Worm (Caenorhabditis elegans) whole organism, young adult: ENCODE measurements around the gene C56C10.6.

ENCODE experiments used
- C17E4.6 ChIP-seq: fragments of 200-800 bp; sonication (Bioruptor generic); IDR thresholded peaks from 2 replicates; pipeline ENCODE4 v1.3.6; 2022; ENCODE audit warnings: missing genetic modification reagents, missing genetic modification characterization, missing compliant biosample characterization
- D2030.7 ChIP-seq: fragments of 200-800 bp; sonication (Bioruptor generic); IDR thresholded peaks from 2 replicates; pipeline ENCODE4 v1.3.6; 2022; ENCODE audit warnings: missing genetic modification reagents, missing genetic modification characterization, missing compliant biosample characterization
- F57A8.1 ChIP-seq: fragments of 200-800 bp; sonication (Bioruptor generic); optimal IDR thresholded peaks from 2 replicates; lab custom pipeline; 2018; ENCODE audit warnings: mild to moderate bottlenecking, missing genetic modification characterization, moderate library complexity, missing compliant biosample characterization
- Y79H2A.3 ChIP-seq: fragments of 200-800 bp; sonication (Bioruptor generic); conservative IDR thresholded peaks from 2 replicates; pipeline ENCODE4 v1.3.6; 2022; ENCODE audit warnings: missing genetic modification reagents, missing genetic modification characterization, missing compliant biosample characterization
- ZK185.1 ChIP-seq: sonication (generic microtip); optimal IDR thresholded peaks from 2 replicates; lab custom pipeline; 2016; ENCODE audit warnings: mild to moderate bottlenecking, missing genetic modification characterization, missing compliant biosample characterization; ENCODE audit not compliant: poor library complexity, severe bottlenecking
- ama-1 ChIP-seq, 3 experiments: fragments of 150-350 bp in 1 of 3; sonication (generic microtip) in 2 of 3; optimal IDR thresholded peaks; 2 replicates each; lab custom pipeline; 2014 to 2018; ENCODE audit warnings: missing biosample characterization in 2 of 3, missing genetic modification characterization in 2 of 3, missing genetic modification reagents in 2 of 3
- attf-5 ChIP-seq: fragments of 200-800 bp; sonication (Bioruptor generic); optimal IDR thresholded peaks from 2 replicates; lab custom pipeline; 2018; ENCODE audit warnings: mild to moderate bottlenecking, missing genetic modification characterization, missing compliant biosample characterization
- bed-2 ChIP-seq: fragments of 200-800 bp; sonication (Bioruptor generic); IDR thresholded peaks from 2 replicates; pipeline ENCODE4 v1.3.6; 2022; ENCODE audit warnings: missing genetic modification reagents, missing genetic modification characterization, missing compliant biosample characterization
- cebp-1 ChIP-seq, 2 experiments: fragments of 200-800 bp in 1 of 2; sonication (Bioruptor generic) in 1 of 2; sonication (generic microtip) in 1 of 2; IDR thresholded peaks in 1 of 2; optimal IDR thresholded peaks in 1 of 2; 2 replicates each; pipeline versions ENCODE4 v1.3.6 to Lab custom; 2017 to 2022; ENCODE audit warnings: missing compliant biosample characterization in 2 of 2, missing genetic modification characterization in 2 of 2, mild to moderate bottlenecking in 1 of 2, missing genetic modification reagents in 1 of 2, moderate library complexity in 1 of 2
- ceh-100 ChIP-seq: fragments of 200-800 bp; sonication (Bioruptor generic); IDR thresholded peaks from 2 replicates; pipeline ENCODE4 v1.3.6; 2022; ENCODE audit warnings: missing genetic modification reagents, missing genetic modification characterization, missing compliant biosample characterization
- ceh-40 ChIP-seq: fragments of 200-800 bp; sonication (Bioruptor generic); IDR thresholded peaks from 2 replicates; pipeline ENCODE4 v1.3.6; 2022; ENCODE audit warnings: missing genetic modification characterization, missing compliant biosample characterization
- ceh-58 ChIP-seq: fragments of 200-800 bp; sonication (Bioruptor generic); IDR thresholded peaks from 2 replicates; pipeline ENCODE4 v1.3.6; 2022; ENCODE audit warnings: missing genetic modification characterization, missing compliant biosample characterization
- ceh-91 ChIP-seq: fragments of 200-800 bp; sonication (Bioruptor generic); IDR thresholded peaks from 2 replicates; pipeline ENCODE4 v1.3.6; 2022; ENCODE audit warnings: missing genetic modification reagents, missing genetic modification characterization, missing compliant biosample characterization
- die-1 ChIP-seq: sonication (generic microtip); optimal IDR thresholded peaks from 2 replicates; lab custom pipeline; 2016; ENCODE audit warnings: missing genotype, mild to moderate bottlenecking, missing genetic modification characterization, missing compliant biosample characterization
- efl-1 ChIP-seq: fragments of 150-350 bp; optimal IDR thresholded peaks from 2 replicates; lab custom pipeline; 2014; ENCODE audit warnings: missing biosample characterization, missing genetic modification reagents, missing genetic modification characterization
- egl-44 ChIP-seq: fragments of 200-800 bp; sonication (Bioruptor generic); IDR thresholded peaks from 2 replicates; pipeline ENCODE4 v1.3.6; 2022; ENCODE audit warnings: missing genetic modification reagents, missing genetic modification characterization, missing compliant biosample characterization
- him-1 ChIP-seq: sonication (generic microtip); optimal IDR thresholded peaks from 2 replicates; lab custom pipeline; 2016; ENCODE audit warnings: missing genotype, missing genetic modification reagents, missing genetic modification characterization, missing compliant biosample characterization
- hlh-26 ChIP-seq: fragments of 200-800 bp; sonication (Bioruptor generic); conservative IDR thresholded peaks from 2 replicates; pipeline ENCODE4 v1.3.6; 2022; ENCODE audit warnings: missing genetic modification reagents, missing genetic modification characterization, missing compliant biosample characterization
- hmg-1.2 ChIP-seq: fragments of 200-800 bp; sonication (Bioruptor generic); IDR thresholded peaks from 2 replicates; pipeline ENCODE4 v1.3.6; 2022; ENCODE audit warnings: missing genetic modification reagents, missing genetic modification characterization, missing compliant biosample characterization
- lin-35 ChIP-seq, 3 experiments: fragments of 150-350 bp in 2 of 3; sonication (generic microtip) in 1 of 3; optimal IDR thresholded peaks; 2 replicates each; lab custom pipeline; 2014 to 2018; ENCODE audit warnings: missing biosample characterization in 3 of 3, missing genetic modification characterization in 3 of 3, missing genetic modification reagents in 3 of 3
- madf-8 ChIP-seq: fragments of 200-800 bp; sonication (Bioruptor generic); conservative IDR thresholded peaks from 2 replicates; pipeline ENCODE4 v1.3.6; 2022; ENCODE audit warnings: missing genetic modification reagents, missing genetic modification characterization, missing compliant biosample characterization
- mcd-1 ChIP-seq: fragments of 200-800 bp; sonication (Bioruptor generic); IDR thresholded peaks from 2 replicates; pipeline ENCODE4 v1.3.6; 2022; ENCODE audit warnings: missing genetic modification reagents, missing genetic modification characterization, missing compliant biosample characterization
- mel-28 ChIP-seq: sonication (generic microtip); optimal IDR thresholded peaks from 2 replicates; lab custom pipeline; 2016; ENCODE audit warnings: borderline replicate concordance, mild to moderate bottlenecking, missing genetic modification characterization, missing compliant biosample characterization
- nfyb-1 ChIP-seq: fragments of 200-800 bp; sonication (Bioruptor generic); IDR thresholded peaks from 2 replicates; pipeline ENCODE4 v1.3.6; 2022; ENCODE audit warnings: missing genetic modification reagents, missing genetic modification characterization, missing compliant biosample characterization
- nhr-80 ChIP-seq: sonication (generic microtip); optimal IDR thresholded peaks from 2 replicates; lab custom pipeline; 2016; ENCODE audit warnings: missing genetic modification characterization, missing compliant biosample characterization
- nhr-90 ChIP-seq: sonication (generic microtip); optimal IDR thresholded peaks from 2 replicates; lab custom pipeline; 2016; ENCODE audit warnings: missing genotype, mild to moderate bottlenecking, missing genetic modification characterization, missing compliant biosample characterization
- pbrm-1 ChIP-seq: fragments of 200-800 bp; sonication (Bioruptor generic); IDR thresholded peaks from 2 replicates; pipeline ENCODE4 v1.3.6; 2022; ENCODE audit warnings: missing genetic modification reagents, missing genetic modification characterization, missing compliant biosample characterization
- rcor-1 ChIP-seq: fragments of 200-800 bp; sonication (Bioruptor generic); IDR thresholded peaks from 2 replicates; pipeline ENCODE4 v1.3.6; 2022; ENCODE audit warnings: missing genetic modification reagents, missing genetic modification characterization, missing compliant biosample characterization
- repo-1 ChIP-seq: sonication (generic microtip); optimal IDR thresholded peaks from 2 replicates; lab custom pipeline; 2017; ENCODE audit warnings: mild to moderate bottlenecking, missing genetic modification characterization, missing compliant biosample characterization
- rpc-1 ChIP-seq, 2 experiments: fragments of 150-350 bp in 1 of 2; sonication (generic microtip) in 1 of 2; optimal IDR thresholded peaks; 2 replicates each; lab custom pipeline; 2014 to 2018; ENCODE audit warnings: missing biosample characterization in 1 of 2, missing genetic modification characterization in 1 of 2, missing genetic modification reagents in 1 of 2, missing genotype in 1 of 2
- snpc-1.3 ChIP-seq: sonication (generic microtip); optimal IDR thresholded peaks from 2 replicates; lab custom pipeline; 2017; ENCODE audit warnings: missing genetic modification characterization, mild to moderate bottlenecking, missing compliant biosample characterization, antibody characterized with exemption, moderate library complexity, missing genotype, missing genetic modification reagents; ENCODE audit not compliant: insufficient read depth
- snpc-3.4 ChIP-seq: sonication (generic microtip); optimal IDR thresholded peaks from 2 replicates; lab custom pipeline; 2017; ENCODE audit warnings: missing genetic modification characterization, mild to moderate bottlenecking, missing compliant biosample characterization, antibody characterized with exemption, moderate library complexity, missing genotype, missing genetic modification reagents
- snpc-4 ChIP-seq, 5 experiments: fragments of 150-350 bp in 1 of 5; sonication (generic microtip) in 4 of 5; optimal IDR thresholded peaks; 2 replicates each; lab custom pipeline; 2014 to 2018; ENCODE audit warnings: missing genetic modification characterization in 5 of 5, missing biosample characterization in 3 of 5, antibody characterized with exemption in 2 of 5, mild to moderate bottlenecking in 2 of 5, missing compliant biosample characterization in 2 of 5, missing genotype in 2 of 5, moderate library complexity in 2 of 5, missing genetic modification reagents in 1 of 5
- tbp1 ChIP-seq: fragments of 200-800 bp; sonication (Bioruptor generic); optimal IDR thresholded peaks from 2 replicates; lab custom pipeline; 2018; ENCODE audit warnings: mild to moderate bottlenecking, missing genetic modification characterization, missing compliant biosample characterization
- xnd-1 ChIP-seq: sonication (generic microtip); optimal IDR thresholded peaks from 2 replicates; lab custom pipeline; 2016; ENCODE audit warnings: missing genotype, missing genetic modification reagents, missing genetic modification characterization, missing compliant biosample characterization
- zfh-2 ChIP-seq: fragments of 200-800 bp; sonication (Bioruptor generic); conservative IDR thresholded peaks from 2 replicates; pipeline ENCODE4 v1.3.6; 2022; ENCODE audit warnings: missing genetic modification reagents, missing genetic modification characterization, missing compliant biosample characterization
- ztf-18 ChIP-seq: sonication (generic microtip); optimal IDR thresholded peaks from 2 replicates; lab custom pipeline; 2016; ENCODE audit warnings: missing genotype, mild to moderate bottlenecking, missing genetic modification characterization, missing compliant biosample characterization

The C56C10.6 gene

DNA sequence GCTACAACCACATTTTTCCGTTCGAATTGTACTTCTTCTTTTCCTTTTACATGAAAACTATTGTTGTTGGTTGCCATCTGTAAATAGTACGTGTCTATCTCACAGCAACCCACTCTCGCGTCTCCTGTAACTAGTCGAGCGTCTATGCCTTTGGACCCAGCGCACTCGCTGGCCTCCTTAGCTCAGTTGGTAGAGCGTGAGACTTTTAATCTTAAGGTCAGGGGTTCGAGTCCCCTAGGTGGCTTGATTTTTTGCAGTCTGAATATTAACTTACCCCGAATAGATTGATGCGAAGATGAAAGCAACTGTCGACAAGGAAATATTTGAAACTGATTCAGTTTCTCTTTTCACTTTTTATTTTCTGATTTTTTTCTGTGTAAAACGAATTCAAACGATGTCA is 16.1 kb downstream of the C56C10.6 start, which contains the start of gene mpz-3 (continued):
- TF ChIP-seq rpc-1 (optimal IDR thresholded peaks at IDR 0.05; lab: Kevin White, UChicago) (peak; percentile 55), rpc-1 (tag; optimal IDR thresholded peaks at IDR 0.05; lab: Kevin White, UChicago) (peak; percentile 80), nhr-90 (tag; lab: Kevin White, UChicago) (peak; percentile 31), him-1 (peak; percentile 96), ama-1 (optimal IDR thresholded peaks at IDR 0.05; lab: Kevin White, UChicago) (no peak), ama-1 (GFP tag; optimal IDR thresholded peaks at IDR 0.05; lab: Kevin White, UChicago) (peak in 1 of 2 experiments; percentile 8), ceh-91 (GFP tag; lab: Robert Waterston, UW) (peak; percentile 21; the same call in 1 of the 2 replicates), die-1 (peak; percentile 64), snpc-1.3 (tag; lab: Kevin White, UChicago) (peak; percentile 33), attf-5 (GFP tag; lab: Kevin White, UChicago) (peak; percentile 30), nhr-80 (peak; percentile 15), efl-1 (GFP tag; lab: Kevin White, UChicago) (peak; percentile 1), tbp1 (GFP tag; lab: Kevin White, UChicago) (peak; percentile 96), rcor-1 (no peak; the same call in 1 of the 2 replicates), C17E4.6 (GFP tag; lab: Robert Waterston, UW) (0 out of 2 replicates have a peak, but pooled peaks have one; percentile 19), pbrm-1 (peak; percentile 44; the same call in 1 of the 2 replicates), egl-44 (GFP tag; lab: Robert Waterston, UW) (0 out of 2 replicates have a peak, but pooled peaks have one; percentile 48), xnd-1 (no peak), hlh-26 (no peak), Y79H2A.3 (GFP tag; lab: Robert Waterston, UW) (peak; percentile 41; the same call in 1 of the 2 replicates), ceh-40 (GFP tag; lab: Robert Waterston, UW) (no peak), ZK185.1 (tag; lab: Kevin White, UChicago) (peak; percentile 17), snpc-3.4 (tag; lab: Kevin White, UChicago) (peak; percentile 56), ztf-18 (peak; percentile 58), D2030.7 (GFP tag; lab: Robert Waterston, UW) (peak; percentile 48; the same call in 1 of the 2 replicates), F57A8.1 (GFP tag; lab: Kevin White, UChicago) (no peak), hmg-1.2 (GFP tag; lab: Robert Waterston, UW) (peak; percentile 70), ceh-100 (GFP tag; lab: Robert Waterston, UW) (peak; percentile 47; the same call in 1 of the 2 replicates), repo-1 (tag; lab: Kevin White, UChicago) (no peak), madf-8 (GFP tag; lab: Robert Waterston, UW) (peak; percentile 20; the same call in 1 of the 2 replicates), bed-2 (no peak)

ce11 chrII:6563238-6563637 is 17.9 kb downstream of the C56C10.6 start:
- TF ChIP-seq snpc-4 (GFP tag; optimal IDR thresholded peaks at IDR 0.05; lab: Kevin White, UChicago) (no peak), snpc-4 (tag; optimal IDR thresholded peaks at IDR 0.05; lab: Kevin White, UChicago) (peak in 1 of 4 experiments; percentile 48), attf-5 (GFP tag; lab: Kevin White, UChicago) (peak; percentile 16), xnd-1 (no peak), nhr-80 (peak; percentile 44), mel-28 (tag; lab: Kevin White, UChicago) (no peak), zfh-2 (GFP tag; lab: Robert Waterston, UW) (peak; percentile 49), ceh-58 (GFP tag; lab: Robert Waterston, UW) (no peak), cebp-1 (GFP tag; IDR thresholded peaks at IDR 0.05; lab: Robert Waterston, UW) (no peak), cebp-1 (tag; optimal IDR thresholded peaks at IDR 0.05; lab: Kevin White, UChicago) (peak; percentile 46), lin-35 (GFP tag; optimal IDR thresholded peaks at IDR 0.05; lab: Kevin White, UChicago) (peak in 1 of 3 experiments; percentile 18), hmg-1.2 (GFP tag; lab: Robert Waterston, UW) (peak; percentile 87), nfyb-1 (GFP tag; lab: Robert Waterston, UW) (0 out of 2 replicates have a peak, but pooled peaks have one; percentile 22), ZK185.1 (tag; lab: Kevin White, UChicago) (peak; percentile 10), tbp1 (GFP tag; lab: Kevin White, UChicago) (peak; percentile 11), mcd-1 (GFP tag; lab: Robert Waterston, UW) (0 out of 2 replicates have a peak, but pooled peaks have one; percentile 8)
- TF ChIP-seq, all 124 proteins: peak for 11
